Fruit fly (Drosophila melanogaster) whole organism, embryonic: ENCODE measurements around the gene CatB.
A peak's percentile ranks its signal among the peaks of the same experiment; 100 is the strongest.

Source experiments
- Ada2b ChIP-seq: fragments of 200-800 bp; sonication (Bioruptor generic); IDR thresholded peaks from 2 replicates; pipeline ENCODE4 v1.3.6; 2022; ENCODE audit warnings: missing biosample characterization, missing genetic modification characterization
- Awh ChIP-seq: fragments of 200-800 bp; sonication (Bioruptor generic); IDR thresholded peaks from 2 replicates; pipeline ENCODE4, ENCODE4 v1.3.6; 2022; ENCODE audit warnings: missing biosample characterization, missing genetic modification characterization
- B-H1 ChIP-seq: fragments of 200-800 bp; sonication (Bioruptor generic); IDR thresholded peaks from 3 replicates; pipeline ENCODE4 v1.3.6; 2022; ENCODE audit warnings: missing biosample characterization, missing genetic modification characterization
- BEAF-32 ChIP-seq: fragments of 200-800 bp; sonication (Bioruptor generic); optimal IDR thresholded peaks from 3 replicates; lab custom pipeline; 2017; ENCODE audit warnings: missing biosample characterization, missing genetic modification characterization, mild to moderate bottlenecking, moderate library complexity, missing genetic modification reagents
- CG11560 ChIP-seq: fragments of 200-800 bp; sonication (Bioruptor generic); IDR thresholded peaks from 3 replicates; pipeline ENCODE4 v1.3.6; 2022; ENCODE audit warnings: missing biosample characterization, missing genetic modification characterization
- CG11696 ChIP-seq: fragments of 200-800 bp; sonication (Bioruptor generic); IDR thresholded peaks from 2 replicates; pipeline ENCODE4 v1.3.6; 2022; ENCODE audit warnings: missing biosample characterization, missing genetic modification characterization
- CG12071 ChIP-seq: fragments of 200-800 bp; sonication (Bioruptor generic); optimal IDR thresholded peaks from 3 replicates; lab custom pipeline; 2018; ENCODE audit warnings: missing biosample characterization, mild to moderate bottlenecking, missing genetic modification characterization
- CG12391 ChIP-seq: fragments of 200-800 bp; sonication (Bioruptor generic); optimal IDR thresholded peaks from 3 replicates; lab custom pipeline; 2018; ENCODE audit warnings: missing biosample characterization, mild to moderate bottlenecking, missing genetic modification characterization, moderate library complexity
- CG12659 ChIP-seq: fragments of 200-800 bp; sonication (Bioruptor generic); optimal IDR thresholded peaks from 3 replicates; lab custom pipeline; 2017; ENCODE audit warnings: mild to moderate bottlenecking, missing biosample characterization, missing genetic modification reagents, missing genetic modification characterization
- CG12769 ChIP-seq: fragments of 200-800 bp; sonication (Bioruptor generic); optimal IDR thresholded peaks from 2 replicates; lab custom pipeline; 2019; ENCODE audit warnings: missing biosample characterization, mild to moderate bottlenecking, missing genetic modification characterization, moderate library complexity
- CG13296 ChIP-seq: fragments of 200-800 bp; sonication (Bioruptor generic); optimal IDR thresholded peaks from 3 replicates; lab custom pipeline; 2018; ENCODE audit warnings: missing biosample characterization, mild to moderate bottlenecking, missing genetic modification characterization
- CG14014 ChIP-seq: fragments of 200-800 bp; sonication (Bioruptor generic); IDR thresholded peaks from 2 replicates; pipeline ENCODE4 v1.3.6; 2022; ENCODE audit warnings: missing biosample characterization, missing genetic modification characterization
- CG14441 ChIP-seq: fragments of 200-800 bp; sonication (Bioruptor generic); IDR thresholded peaks from 2 replicates; pipeline ENCODE4 v1.3.6; 2022; ENCODE audit warnings: missing biosample characterization, missing genetic modification characterization
- CG14667 ChIP-seq: fragments of 200-800 bp; sonication (Bioruptor generic); IDR thresholded peaks from 2 replicates; pipeline ENCODE4 v1.3.6; 2022; ENCODE audit warnings: missing biosample characterization, missing genetic modification characterization
- CG16863 ChIP-seq: fragments of 200-800 bp; sonication (Bioruptor generic); optimal IDR thresholded peaks from 3 replicates; lab custom pipeline; 2016; ENCODE audit warnings: missing biosample characterization, missing genetic modification characterization
- CG17829 ChIP-seq: fragments of 200-800 bp; optimal IDR thresholded peaks from 2 replicates; lab custom pipeline; 2019; ENCODE audit warnings: missing biosample characterization, mild to moderate bottlenecking, missing genetic modification characterization, moderate library complexity
- CG2120 ChIP-seq: fragments of 200-800 bp; sonication (Bioruptor generic); optimal IDR thresholded peaks from 3 replicates; lab custom pipeline; 2016; ENCODE audit warnings: missing biosample characterization, missing genetic modification characterization
- CG2875 ChIP-seq: fragments of 200-800 bp; sonication (Bioruptor generic); optimal IDR thresholded peaks from 2 replicates; lab custom pipeline; 2017; ENCODE audit warnings: missing biosample characterization, mild to moderate bottlenecking, missing genetic modification characterization, missing genetic modification reagents
- CG30403 ChIP-seq: fragments of 200-800 bp; sonication (Bioruptor generic); optimal IDR thresholded peaks from 3 replicates; lab custom pipeline; 2016; ENCODE audit warnings: missing biosample characterization, missing genetic modification characterization
- CG42726 ChIP-seq: fragments of 200-800 bp; sonication (Bioruptor generic); IDR thresholded peaks from 2 replicates; pipeline ENCODE4 v1.3.6; 2022; ENCODE audit warnings: missing biosample characterization, missing genetic modification characterization; ENCODE audit not compliant: partially characterized antibody
- CG4360 ChIP-seq: fragments of 200-800 bp; sonication (Bioruptor generic); IDR thresholded peaks from 2 replicates; pipeline ENCODE4 v1.3.6; 2022; ENCODE audit warnings: missing biosample characterization, missing genetic modification characterization
- CG9797 ChIP-seq: fragments of 200-800 bp; sonication (Bioruptor generic); optimal IDR thresholded peaks from 3 replicates; lab custom pipeline; 2018; ENCODE audit warnings: missing biosample characterization, mild to moderate bottlenecking, missing genetic modification characterization
- CG9932 ChIP-seq: fragments of 200-800 bp; sonication (Bioruptor generic); IDR thresholded peaks from 2 replicates; pipeline ENCODE4 v1.3.6; 2022; ENCODE audit warnings: missing biosample characterization, missing genetic modification characterization
- Chrac-16 ChIP-seq: fragments of 200-800 bp; sonication (Bioruptor generic); optimal IDR thresholded peaks from 3 replicates; lab custom pipeline; 2016; ENCODE audit warnings: missing biosample characterization, missing genetic modification characterization
- D19B ChIP-seq: fragments of 200-800 bp; sonication (Bioruptor generic); optimal IDR thresholded peaks from 2 replicates; lab custom pipeline; 2017; ENCODE audit warnings: missing biosample characterization, mild to moderate bottlenecking, missing genetic modification characterization
- Doc2 ChIP-seq: fragments of 200-800 bp; sonication (Bioruptor generic); IDR thresholded peaks from 2 replicates; pipeline ENCODE4 v1.3.6; 2022; ENCODE audit warnings: missing biosample characterization, missing genetic modification characterization
- Lim3 ChIP-seq: fragments of 200-800 bp; sonication (Bioruptor generic); IDR thresholded peaks from 2 replicates; pipeline ENCODE4 v1.3.6; 2022; ENCODE audit warnings: missing biosample characterization, missing genetic modification characterization
- Max ChIP-seq: fragments of 200-800 bp; sonication (Bioruptor generic); optimal IDR thresholded peaks from 2 replicates; lab custom pipeline; 2016; ENCODE audit warnings: missing biosample characterization, mild to moderate bottlenecking, missing genetic modification characterization
- Med ChIP-seq: fragments of 200-800 bp; sonication (Bioruptor generic); peaks from one replicate; lab custom pipeline; 2016; ENCODE audit warnings: missing biosample characterization, missing genetic modification characterization, mild to moderate bottlenecking, inconsistent platforms, moderate library complexity
- Rfx ChIP-seq: fragments of 200-800 bp; sonication (Bioruptor generic); IDR thresholded peaks from 2 replicates; pipeline ENCODE4 v1.3.6; 2022; ENCODE audit warnings: missing biosample characterization, missing genetic modification characterization
- Ssrp ChIP-seq: fragments of 200-800 bp; sonication (Bioruptor generic); optimal IDR thresholded peaks from 2 replicates; lab custom pipeline; 2018; ENCODE audit warnings: missing biosample characterization, mild to moderate bottlenecking, missing genetic modification characterization, moderate library complexity
- Xrp1 ChIP-seq: fragments of 200-800 bp; sonication (Bioruptor generic); IDR thresholded peaks from 2 replicates; pipeline ENCODE4 v1.3.6; 2022; ENCODE audit warnings: missing biosample characterization, missing genetic modification characterization
- ara ChIP-seq: fragments of 200-800 bp; sonication (Bioruptor generic); IDR thresholded peaks from 2 replicates; pipeline ENCODE4 v1.3.6; 2022; ENCODE audit warnings: missing biosample characterization, missing genetic modification characterization
- chinmo ChIP-seq: fragments of 200-800 bp; sonication (Bioruptor generic); IDR thresholded peaks from 4 replicates; pipeline ENCODE4 v1.3.6; 2022; ENCODE audit warnings: missing biosample characterization, missing genetic modification characterization; ENCODE audit not compliant: partially characterized antibody
- ci ChIP-seq: fragments of 200-800 bp; sonication (Bioruptor generic); IDR thresholded peaks from 3 replicates; pipeline ENCODE4 v1.3.6; 2022; ENCODE audit warnings: missing biosample characterization, missing genetic modification characterization
- crc ChIP-seq: fragments of 200-800 bp; sonication (Bioruptor generic); optimal IDR thresholded peaks from 2 replicates; lab custom pipeline; 2016; ENCODE audit warnings: missing biosample characterization, missing genetic modification characterization
- cwo ChIP-seq: fragments of 200-800 bp; sonication (Bioruptor generic); optimal IDR thresholded peaks from 3 replicates; lab custom pipeline; 2017; ENCODE audit warnings: missing biosample characterization, missing genetic modification characterization, mild to moderate bottlenecking, moderate library complexity, missing genetic modification reagents
- ems ChIP-seq: fragments of 200-800 bp; sonication (Bioruptor generic); optimal IDR thresholded peaks from 3 replicates; lab custom pipeline; 2016; ENCODE audit warnings: missing biosample characterization, missing genetic modification characterization
- gem ChIP-seq: fragments of 200-800 bp; sonication (Bioruptor generic); optimal IDR thresholded peaks from 2 replicates; lab custom pipeline; 2019; ENCODE audit warnings: missing biosample characterization, mild to moderate bottlenecking, missing genetic modification characterization, moderate library complexity
- ind ChIP-seq: fragments of 200-800 bp; sonication (Bioruptor generic); optimal IDR thresholded peaks from 3 replicates; lab custom pipeline; 2016; ENCODE audit warnings: missing biosample characterization, missing genetic modification characterization
- mam ChIP-seq: fragments of 200-800 bp; sonication (Bioruptor generic); optimal IDR thresholded peaks from 3 replicates; lab custom pipeline; 2016; ENCODE audit warnings: missing biosample characterization, missing genetic modification characterization
- nau ChIP-seq: fragments of 200-800 bp; sonication (Bioruptor generic); optimal IDR thresholded peaks from 3 replicates; lab custom pipeline; 2017; ENCODE audit warnings: missing biosample characterization, mild to moderate bottlenecking, missing genetic modification characterization, missing genetic modification reagents
- prd ChIP-seq, 3 experiments: fragments of >200 bp in 2 of 3; fragments of 200-800 bp in 1 of 3; sonication (Bioruptor generic) in 1 of 3; optimal IDR thresholded peaks in 2 of 3; IDR thresholded peaks in 1 of 3; 2 replicates in 2 of 3; 3 replicates in 1 of 3; pipeline versions ENCODE4 v1.3.6 to Lab custom; 2017 to 2022; ENCODE audit warnings: missing biosample characterization in 1 of 3, missing genetic modification characterization in 1 of 3
- pzg ChIP-seq: fragments of 200-800 bp; sonication (Bioruptor generic); optimal IDR thresholded peaks from 3 replicates; lab custom pipeline; 2018; ENCODE audit warnings: missing biosample characterization, mild to moderate bottlenecking, missing genetic modification characterization, moderate library complexity
- slbo ChIP-seq: fragments of 200-800 bp; sonication (Bioruptor generic); IDR thresholded peaks from 2 replicates; pipeline ENCODE4 v1.3.6; 2022; ENCODE audit warnings: missing biosample characterization, missing genetic modification characterization
- trem ChIP-seq: fragments of 200-800 bp; optimal IDR thresholded peaks from 3 replicates; lab custom pipeline; 2019; ENCODE audit warnings: missing biosample characterization, mild to moderate bottlenecking, missing genetic modification characterization, moderate library complexity
- tx ChIP-seq: fragments of 200-800 bp; sonication (Bioruptor generic); optimal IDR thresholded peaks from 2 replicates; lab custom pipeline; 2016; ENCODE audit warnings: missing biosample characterization, missing genetic modification characterization
- vnd ChIP-seq: fragments of 200-800 bp; sonication (Bioruptor generic); IDR thresholded peaks from 3 replicates; pipeline ENCODE4 v1.3.6; 2022; ENCODE audit warnings: missing biosample characterization, missing genetic modification characterization; ENCODE audit not compliant: partially characterized antibody
- wdn ChIP-seq: fragments of 200-800 bp; sonication (Bioruptor generic); IDR thresholded peaks from 2 replicates; pipeline ENCODE4 v1.3.6; 2022; ENCODE audit warnings: missing biosample characterization, missing genetic modification characterization
- zen2 ChIP-seq: fragments of 200-800 bp; sonication (Bioruptor generic); IDR thresholded peaks from 3 replicates; pipeline ENCODE4 v1.3.6; 2022; ENCODE audit warnings: missing biosample characterization, missing genetic modification characterization; ENCODE audit not compliant: partially characterized antibody

Gene CatB

DNA sequence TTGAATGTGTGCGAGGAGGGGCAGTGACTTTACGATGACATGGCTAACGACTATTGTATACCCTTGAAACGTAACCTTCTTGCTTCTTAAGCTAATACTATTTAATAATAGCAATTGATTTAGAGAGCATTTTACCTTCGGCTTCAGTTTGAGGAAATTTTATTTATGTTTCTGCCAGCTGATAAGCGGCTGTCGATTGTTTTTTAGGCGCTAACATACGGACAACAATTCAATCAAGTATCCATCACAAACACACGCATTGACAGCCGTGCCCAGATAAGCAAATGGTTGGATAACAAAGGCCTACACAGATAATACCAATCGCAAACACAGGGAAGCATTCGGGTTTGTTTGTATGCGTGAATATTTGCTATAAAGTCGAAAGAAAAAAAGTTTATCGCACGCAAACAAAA, 32.9 kb downstream of the CatB start (continued):
- TF ChIP-seq Rfx (GFP tag; lab: Robert Waterston, UW) (0 out of 2 replicates have a peak, but pooled peaks have one; percentile 38), Med (GFP tag; lab: Kevin White, UChicago) (peak; percentile 47), chinmo (0 out of 4 replicates have a peak, but pooled peaks have one; percentile 33), CG4360 (GFP tag; lab: Robert Waterston, UW) (peak; percentile 46; the same call in 1 of the 2 replicates), ci (GFP tag; lab: Robert Waterston, UW) (peak; percentile 80), nau (GFP tag; lab: Kevin White, UChicago) (peak; percentile 50), CG17829 (peak; percentile 18), mam (GFP tag; lab: Kevin White, UChicago) (peak; percentile 2), CG13296 (GFP tag; lab: Kevin White, UChicago) (peak; percentile 0), CG30403 (GFP tag; lab: Kevin White, UChicago) (peak; percentile 38), vnd (GFP tag; lab: Robert Waterston, UW) (no peak), pzg (no peak), CG14667 (GFP tag; lab: Robert Waterston, UW) (no peak), cwo (peak; percentile 68), ara (peak; percentile 66), trem (tag; lab: Kevin White, UChicago) (no peak), gem (tag; lab: Kevin White, UChicago) (peak; percentile 68), CG2120 (peak; percentile 78), Ssrp (tag; lab: Kevin White, UChicago) (no peak), Lim3 (GFP tag; lab: Robert Waterston, UW) (peak; percentile 41; the same call in 1 of the 2 replicates), crc (GFP tag; lab: Kevin White, UChicago) (peak; percentile 12), Awh (GFP tag; lab: Robert Waterston, UW) (peak; percentile 58), tx (GFP tag; lab: Kevin White, UChicago) (peak; percentile 9), CG11696 (GFP tag; lab: Robert Waterston, UW) (peak; percentile 47), CG42726 (GFP tag; lab: Robert Waterston, UW) (no peak), ind (GFP tag; lab: Kevin White, UChicago) (peak; percentile 39), CG12769 (tag; lab: Kevin White, UChicago) (peak; percentile 72), ems (GFP tag; lab: Kevin White, UChicago) (no peak), D19B (peak; percentile 72), CG9797 (GFP tag; lab: Kevin White, UChicago) (no peak), Doc2 (GFP tag; lab: Robert Waterston, UW) (no peak), CG14441 (peak; percentile 68), CG2875 (GFP tag; lab: Kevin White, UChicago) (peak; percentile 20), CG11560 (tag; lab: Robert Waterston, UW) (no peak), CG16863 (GFP tag; lab: Kevin White, UChicago) (peak; percentile 41), B-H1 (GFP tag; lab: Robert Waterston, UW) (peak; percentile 12; the same call in 1 of the 3 replicates), wdn (GFP tag; lab: Robert Waterston, UW) (0 out of 2 replicates have a peak, but pooled peaks have one; percentile 38), BEAF-32 (no peak), slbo (peak; percentile 73), Chrac-16 (GFP tag; lab: Kevin White, UChicago) (peak; percentile 38), Xrp1 (GFP tag; lab: Robert Waterston, UW) (peak; percentile 48; the same call in 1 of the 2 replicates), CG12071 (peak; percentile 32), Ada2b (GFP tag; lab: Robert Waterston, UW) (0 out of 2 replicates have a peak, but pooled peaks have one; percentile 9), CG14014 (no peak), Max (no peak), CG12659 (GFP tag; lab: Kevin White, UChicago) (peak; percentile 49), zen2 (GFP tag; lab: Robert Waterston, UW) (no peak), CG12391 (peak; percentile 47), CG9932 (GFP tag; lab: Robert Waterston, UW) (peak; percentile 63), prd (optimal IDR thresholded peaks at IDR 0.05; lab: Kevin White, UChicago) (no peak), prd (GFP tag; IDR thresholded peaks at IDR 0.05; lab: Robert Waterston, UW) (peak; percentile 54)
